Worm (Caenorhabditis elegans) whole organism, dauer: ENCODE results near the gene C05C12.5.

Source experiments
- unc-62 ChIP-seq: sonication (generic microtip); optimal IDR thresholded peaks from 2 replicates; lab custom pipeline; 2017; ENCODE audit warnings: missing biosample characterization, missing genetic modification reagents, missing genetic modification characterization

The C05C12.5 gene

ce11 chrIV:11260544-11261227 lies at the start of gene C05C12.5:
C05C12.5 (minus strand) TSS chrIV:11261185.
- TF ChIP-seq unc-62 (GFP tag; lab: Kevin White, UChicago), result no peak

DNA sequence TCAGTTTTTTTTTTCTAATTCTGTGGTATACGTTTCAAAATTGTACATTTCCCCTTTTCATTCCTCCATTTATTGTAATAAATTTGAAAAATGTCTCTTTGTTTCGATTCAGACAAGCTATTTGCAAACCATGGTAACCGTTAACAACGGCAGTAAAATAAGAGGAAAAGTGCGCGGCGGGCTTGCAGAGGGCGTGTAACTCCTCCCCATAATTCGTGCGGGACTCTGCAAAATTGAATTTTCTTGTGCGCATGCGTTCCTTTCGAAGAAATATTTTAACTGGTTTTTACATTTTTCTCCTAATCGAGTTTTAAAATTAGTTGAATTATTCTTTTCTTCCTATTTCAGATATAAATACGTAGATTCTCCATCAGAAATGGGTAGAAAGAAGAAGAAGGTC lies 49.6 kb upstream of the C05C12.5 start, which contains the start of gene znf-207:
znf-207 (plus strand) TSS at position 349 of the 400 bp plus-strand sequence.
- TF ChIP-seq unc-62 (GFP tag; lab: Kevin White, UChicago), result no peak

ce11 chrIV:11307770-11308169 lies 46.8 kb upstream of the C05C12.5 start:
- TF ChIP-seq unc-62 (GFP tag; lab: Kevin White, UChicago), result no peak

DNA sequence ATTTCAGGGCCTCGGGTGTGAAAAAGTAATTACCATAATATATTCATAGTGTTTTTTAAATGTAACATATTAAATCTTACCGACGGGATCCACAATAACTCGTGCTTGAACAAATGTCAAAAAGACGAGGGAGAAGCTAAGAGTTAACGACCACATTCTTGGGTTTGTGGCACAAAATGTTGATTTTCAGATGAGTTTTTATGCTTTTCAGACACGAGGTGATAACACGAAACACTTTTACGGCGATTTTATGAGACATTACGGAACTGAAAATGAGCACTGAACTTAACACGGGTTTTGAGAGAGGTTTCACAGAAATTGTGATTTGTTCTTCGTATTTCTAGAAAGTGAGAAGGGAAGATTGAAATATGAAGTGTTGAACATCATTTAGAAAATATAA lies 45.6 kb upstream of the C05C12.5 start, which contains the start of gene B0035.13:
B0035.13 (minus strand) TSS at position 173 of the 400 bp plus-strand sequence.
- TF ChIP-seq unc-62 (GFP tag; lab: Kevin White, UChicago), result no peak

ce11 chrIV:11304970-11305369 lies 44.0 kb upstream of the C05C12.5 start:
- no peak for TF ChIP-seq unc-62 (GFP tag; lab: Kevin White, UChicago)

- TF ChIP-seq unc-62 (GFP tag; lab: Kevin White, UChicago), result no peak
Observed at ce11 chrIV:11298154-11299086, 37.4 kb upstream of the C05C12.5 start, which contains the start of the genes B0035.15 and dnj-1. B0035.15 (minus strand) TSS chrIV:11298252. dnj-1 (plus strand) TSS chrIV:11299036.

- TF ChIP-seq unc-62 (GFP tag; lab: Kevin White, UChicago), result no peak
Observed at ce11 chrIV:11296787-11297186, 35.8 kb upstream of the C05C12.5 start, which contains the start of gene mttu-1. mttu-1 (minus strand) TSS chrIV:11296887.

ce11 chrIV:11288965-11289364 lies 28.0 kb upstream of the C05C12.5 start:
- no peak for TF ChIP-seq unc-62 (GFP tag; lab: Kevin White, UChicago)

- TF ChIP-seq unc-62 (GFP tag; lab: Kevin White, UChicago), result no peak
Observed at ce11 chrIV:11287511-11287910, 26.5 kb upstream of the C05C12.5 start, which contains the start of gene F54D1.6. F54D1.6 (plus strand) TSS chrIV:11287811.

DNA sequence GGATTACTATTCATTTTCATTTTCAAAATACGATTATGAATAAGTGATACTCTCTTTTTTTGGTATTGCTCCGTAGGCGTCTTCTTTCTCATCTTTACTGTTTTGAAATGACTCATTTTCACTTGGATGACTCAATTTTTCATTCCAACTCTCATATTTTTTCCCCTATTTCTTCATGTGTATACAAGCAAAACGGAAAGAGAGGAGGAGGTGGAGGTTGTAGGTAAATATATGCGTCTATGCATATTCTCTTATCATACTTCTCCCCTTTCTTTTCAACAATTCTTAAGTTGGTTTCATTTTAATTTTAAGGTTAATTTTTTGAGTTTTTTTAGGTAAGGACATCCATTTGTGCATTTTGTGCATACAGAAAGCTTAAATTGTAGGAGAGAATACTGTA lies 25.1 kb upstream of the C05C12.5 start:
- no peak for TF ChIP-seq unc-62 (GFP tag; lab: Kevin White, UChicago)

- no peak for TF ChIP-seq unc-62 (GFP tag; lab: Kevin White, UChicago)
Observed at ce11 chrIV:11285239-11285638, 24.3 kb upstream of the C05C12.5 start.

DNA sequence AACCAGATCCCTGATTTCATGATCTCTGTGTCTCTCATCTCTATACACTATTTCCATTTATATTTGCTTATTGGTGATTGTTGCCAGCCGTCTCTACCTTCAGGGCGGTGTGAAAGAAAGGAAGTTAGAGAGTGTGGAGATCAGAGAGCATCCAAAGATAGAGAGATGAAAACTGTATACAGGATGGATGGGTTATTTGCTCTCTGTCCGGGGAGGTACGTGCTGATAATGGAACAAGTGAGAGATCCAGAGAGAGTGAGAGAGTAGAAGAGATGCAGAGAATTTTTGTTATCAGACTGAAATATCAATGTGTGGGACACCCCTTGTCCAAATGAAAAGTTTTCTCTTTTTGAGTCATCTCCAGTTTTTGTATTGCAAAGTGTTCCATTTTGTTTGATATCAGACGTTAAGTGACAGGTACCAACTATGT lies 23.1 kb upstream of the C05C12.5 start:
- no peak for TF ChIP-seq unc-62 (GFP tag; lab: Kevin White, UChicago)

DNA sequence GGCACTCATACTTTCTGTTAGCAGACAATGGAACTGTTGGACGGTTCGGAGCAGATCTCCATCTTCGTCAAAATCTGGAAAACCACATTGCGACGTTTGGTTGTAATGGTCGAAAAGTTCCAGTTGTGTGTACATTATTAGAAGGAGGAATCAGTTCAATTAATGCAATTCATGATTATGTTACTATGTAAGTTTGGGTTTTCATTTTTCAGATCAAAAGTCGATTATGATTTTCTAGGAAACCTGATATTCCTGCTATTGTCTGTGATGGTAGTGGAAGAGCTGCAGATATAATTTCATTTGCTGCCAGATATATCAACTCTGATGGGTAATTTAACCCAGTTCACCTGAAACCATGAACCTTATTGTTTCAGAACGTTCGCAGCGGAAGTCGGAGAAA lies 15.0 kb upstream of the C05C12.5 start:
- TF ChIP-seq unc-62 (GFP tag; lab: Kevin White, UChicago), result no peak

DNA sequence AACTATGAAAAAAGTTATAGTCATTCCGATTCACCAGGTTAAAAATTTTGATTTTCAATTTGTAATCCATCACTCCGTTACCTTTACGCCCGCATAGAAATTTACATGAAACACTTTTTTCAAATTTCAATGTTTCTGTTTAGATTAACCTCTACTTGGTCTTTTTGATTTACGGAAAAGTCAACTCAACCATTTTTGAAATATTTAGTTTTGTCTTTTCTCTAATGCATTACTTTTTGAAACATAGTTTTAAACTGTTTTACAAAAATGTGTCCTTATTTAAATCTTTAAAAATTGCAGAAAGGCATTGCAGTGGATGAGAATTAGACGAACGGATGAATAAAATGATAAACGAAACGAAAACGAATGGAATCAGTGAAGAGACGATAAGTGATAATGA lies 12.2 kb upstream of the C05C12.5 start, which contains the start of gene gtl-2:
gtl-2 (plus strand) TSS at position 301 of the 400 bp plus-strand sequence.
- TF ChIP-seq unc-62 (GFP tag; lab: Kevin White, UChicago), result no peak

DNA sequence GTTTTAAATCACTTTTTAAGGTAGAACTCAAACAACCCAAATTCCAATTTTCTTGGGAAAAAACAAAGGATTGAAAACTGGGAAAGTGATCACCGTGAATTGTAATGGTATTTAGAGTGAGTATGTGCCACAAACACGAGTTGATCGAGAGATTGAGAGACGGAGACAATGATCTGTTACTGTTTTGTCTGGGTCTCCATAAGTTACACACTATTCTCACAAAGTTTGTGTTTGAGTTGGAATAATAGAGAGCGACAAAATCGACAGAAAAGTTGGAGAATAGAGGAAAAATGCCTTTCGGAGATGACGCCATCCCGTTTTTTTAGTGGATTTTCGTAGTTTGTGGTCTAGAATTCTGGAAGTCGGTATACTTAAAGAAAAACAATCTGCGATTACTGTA lies 10.3 kb upstream of the C05C12.5 start, which contains the start of gene nhr-7:
nhr-7 (minus strand) TSS at position 101 of the 400 bp plus-strand sequence.
- TF ChIP-seq unc-62 (GFP tag; lab: Kevin White, UChicago), result no peak

DNA sequence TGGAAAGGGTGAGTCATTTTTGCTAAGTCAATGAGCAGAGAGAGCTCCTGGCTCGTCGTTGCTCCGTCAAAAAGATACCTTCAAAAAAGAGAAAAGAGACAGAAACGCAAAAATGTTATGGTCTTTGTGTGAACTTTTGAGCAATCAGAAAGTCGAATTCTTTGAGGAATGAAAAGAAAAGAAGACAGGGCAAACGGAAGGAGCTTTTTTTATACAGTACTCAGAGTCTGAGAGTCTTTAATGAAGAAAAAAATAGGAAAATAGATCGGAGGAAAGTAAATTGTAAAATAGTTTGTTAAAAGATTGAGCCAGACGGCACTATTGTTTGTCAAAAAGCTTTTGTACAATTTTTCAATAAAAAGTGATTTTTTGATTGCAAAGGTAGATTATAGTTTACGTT lies 8.5 kb upstream of the C05C12.5 start:
- no peak for TF ChIP-seq unc-62 (GFP tag; lab: Kevin White, UChicago)
